Worm (Caenorhabditis elegans) whole organism, L4 larva: Measurements from ENCODE around the gene mrps-31.
A peak's percentile ranks its signal among the peaks of the same experiment; 100 is the strongest.

Source experiments
- D1046.2 ChIP-seq: fragments of 200-800 bp; sonication (Bioruptor generic); IDR thresholded peaks from 2 replicates; pipeline ENCODE4 v1.3.6; 2022; ENCODE audit warnings: missing genetic modification characterization, missing compliant biosample characterization
- F10B5.3 ChIP-seq: sonication (generic microtip); optimal IDR thresholded peaks from 2 replicates; lab custom pipeline; 2016; ENCODE audit warnings: mild to moderate bottlenecking, missing genetic modification characterization, missing compliant biosample characterization
- R02D3.7 ChIP-seq: fragments of 150-350 bp; sonication (generic microtip); optimal IDR thresholded peaks from 3 replicates; lab custom pipeline; 2014; ENCODE audit warnings: missing biosample characterization, missing genetic modification characterization
- Y105C5A.15 ChIP-seq: fragments of 200-800 bp; sonication (Bioruptor generic); IDR thresholded peaks from 2 replicates; pipeline ENCODE4 v1.3.6; 2022; ENCODE audit warnings: missing genetic modification characterization, missing compliant biosample characterization
- Y48G9A.11 ChIP-seq: fragments of 200-800 bp; sonication (Bioruptor generic); IDR thresholded peaks from 2 replicates; pipeline ENCODE4 v1.3.6; 2022; ENCODE audit warnings: missing genetic modification reagents, missing genetic modification characterization, missing compliant biosample characterization
- Y75B8A.6 ChIP-seq: fragments of 200-800 bp; sonication (Bioruptor generic); IDR thresholded peaks from 2 replicates; pipeline ENCODE4 v1.3.6; 2022; ENCODE audit warnings: missing genetic modification reagents, missing genetic modification characterization, missing compliant biosample characterization
- ZK337.2 ChIP-seq: fragments of 200-800 bp; sonication (Bioruptor generic); IDR thresholded peaks from 2 replicates; pipeline ENCODE4 v1.3.6; 2022; ENCODE audit warnings: missing genetic modification reagents, missing genetic modification characterization, missing compliant biosample characterization
- attf-4 ChIP-seq: sonication (generic microtip); optimal IDR thresholded peaks from 3 replicates; lab custom pipeline; 2017; ENCODE audit warnings: missing biosample characterization, missing genetic modification characterization
- ceh-20 ChIP-seq: fragments of 200-800 bp; sonication (Bioruptor generic); IDR thresholded peaks from 2 replicates; pipeline ENCODE4 v1.3.6; 2022; ENCODE audit warnings: missing genetic modification reagents, missing genetic modification characterization, missing compliant biosample characterization
- ceh-28 ChIP-seq: fragments of 150-350 bp; optimal IDR thresholded peaks from 2 replicates; lab custom pipeline; 2014; ENCODE audit warnings: missing biosample characterization, missing genetic modification reagents, missing genetic modification characterization
- cey-2 ChIP-seq: sonication (generic microtip); optimal IDR thresholded peaks from 3 replicates; lab custom pipeline; 2017; ENCODE audit warnings: missing genetic modification characterization, mild to moderate bottlenecking, missing compliant biosample characterization, antibody characterized with exemption, borderline replicate concordance; ENCODE audit not compliant: insufficient read depth
- ctbp-1 ChIP-seq: fragments of 200-800 bp; sonication (Bioruptor generic); IDR thresholded peaks from 2 replicates; pipeline ENCODE4 v1.3.6; 2022; ENCODE audit warnings: missing genetic modification reagents, missing genetic modification characterization, missing compliant biosample characterization
- daf-8 ChIP-seq: fragments of 200-800 bp; sonication (Bioruptor generic); IDR thresholded peaks from 2 replicates; pipeline ENCODE4 v1.3.6; 2022; ENCODE audit warnings: missing genetic modification characterization, missing compliant biosample characterization
- dmd-6 ChIP-seq: fragments of 200-800 bp; sonication (Bioruptor generic); IDR thresholded peaks from 2 replicates; pipeline ENCODE4 v1.3.6; 2022; ENCODE audit warnings: missing genetic modification reagents, missing genetic modification characterization, missing compliant biosample characterization
- dmd-8 ChIP-seq: fragments of 200-800 bp; sonication (Bioruptor generic); IDR thresholded peaks from 2 replicates; pipeline ENCODE4 v1.3.6; 2022; ENCODE audit warnings: missing genetic modification characterization, missing compliant biosample characterization
- dpl-1 ChIP-seq: fragments of 150-350 bp; optimal IDR thresholded peaks from 2 replicates; lab custom pipeline; 2014; ENCODE audit warnings: missing biosample characterization, missing genetic modification reagents, missing genetic modification characterization
- dve-1 ChIP-seq: sonication (generic microtip); optimal IDR thresholded peaks from 2 replicates; lab custom pipeline; 2017; ENCODE audit warnings: antibody characterized with exemption, mild to moderate bottlenecking, missing genetic modification characterization, missing compliant biosample characterization; ENCODE audit not compliant: insufficient read depth
- fkh-10 ChIP-seq: fragments of 150-350 bp; optimal IDR thresholded peaks from 2 replicates; lab custom pipeline; 2014; ENCODE audit warnings: missing biosample characterization, missing genetic modification reagents, missing genetic modification characterization
- hlh-11 ChIP-seq: fragments of 200-800 bp; sonication (Bioruptor generic); optimal IDR thresholded peaks from 2 replicates; lab custom pipeline; 2018; ENCODE audit warnings: mild to moderate bottlenecking, missing genetic modification characterization, missing compliant biosample characterization
- hmg-1.1 ChIP-seq: fragments of 200-800 bp; sonication (Bioruptor generic); IDR thresholded peaks from 2 replicates; pipeline ENCODE4 v1.3.6; 2022; ENCODE audit warnings: missing genetic modification reagents, missing genetic modification characterization, missing compliant biosample characterization
- jun-1 ChIP-seq: fragments of 150-350 bp; optimal IDR thresholded peaks from 2 replicates; lab custom pipeline; 2014; ENCODE audit warnings: missing biosample characterization, missing genetic modification reagents, missing genetic modification characterization
- lin-1 ChIP-seq: fragments of 200-800 bp; sonication (Bioruptor generic); IDR thresholded peaks from 2 replicates; pipeline ENCODE4 v1.3.6; 2022; ENCODE audit warnings: missing genetic modification reagents, missing genetic modification characterization, missing compliant biosample characterization
- lin-15B ChIP-seq: fragments of 150-350 bp; sonication (generic microtip); optimal IDR thresholded peaks from 3 replicates; lab custom pipeline; 2014; ENCODE audit warnings: missing biosample characterization, missing genetic modification characterization
- lin-29 ChIP-seq: fragments of 200-800 bp; sonication (Bioruptor generic); IDR thresholded peaks from 2 replicates; pipeline ENCODE4 v1.3.6; 2022; ENCODE audit warnings: missing genetic modification reagents, missing genetic modification characterization, missing compliant biosample characterization
- lsy-2 ChIP-seq, 2 experiments: fragments of 150-350 bp in 1 of 2; sonication (generic microtip) in 1 of 2; optimal IDR thresholded peaks; 2 replicates each; lab custom pipeline; 2014 to 2017; ENCODE audit warnings: missing biosample characterization in 2 of 2, missing genetic modification characterization in 2 of 2
- mdl-1 ChIP-seq, 2 experiments: fragments of 150-350 bp in 1 of 2; sonication (generic microtip) in 1 of 2; optimal IDR thresholded peaks; 2 replicates each; lab custom pipeline; 2014 to 2017; ENCODE audit warnings: missing biosample characterization in 2 of 2, missing genetic modification characterization in 2 of 2
- mep-1 ChIP-seq: fragments of 150-350 bp; sonication (generic microtip); optimal IDR thresholded peaks from 3 replicates; lab custom pipeline; 2014; ENCODE audit warnings: missing biosample characterization, missing genetic modification characterization
- mxl-3 ChIP-seq: fragments of 200-800 bp; sonication (Bioruptor generic); optimal IDR thresholded peaks from 2 replicates; lab custom pipeline; 2018; ENCODE audit warnings: mild to moderate bottlenecking, missing genetic modification characterization, missing compliant biosample characterization
- nhr-102 ChIP-seq: sonication (generic microtip); optimal IDR thresholded peaks from 2 replicates; lab custom pipeline; 2016; ENCODE audit warnings: mild to moderate bottlenecking, missing genetic modification characterization, moderate library complexity, missing compliant biosample characterization
- nhr-11 ChIP-seq: fragments of 150-350 bp; optimal IDR thresholded peaks from 2 replicates; lab custom pipeline; 2014; ENCODE audit warnings: missing biosample characterization, missing genetic modification characterization
- nhr-28 ChIP-seq: fragments of 150-350 bp; optimal IDR thresholded peaks from 2 replicates; lab custom pipeline; 2014; ENCODE audit warnings: missing biosample characterization, missing genetic modification characterization
- nhr-48 ChIP-seq: sonication (generic microtip); optimal IDR thresholded peaks from 2 replicates; lab custom pipeline; 2016; ENCODE audit warnings: mild to moderate bottlenecking, missing genetic modification characterization, missing compliant biosample characterization
- nhr-6 ChIP-seq: fragments of 150-350 bp; optimal IDR thresholded peaks from 2 replicates; lab custom pipeline; 2014; ENCODE audit warnings: missing biosample characterization, missing genetic modification characterization
- nhr-77 ChIP-seq: fragments of 150-350 bp; optimal IDR thresholded peaks from 2 replicates; lab custom pipeline; 2014; ENCODE audit warnings: missing biosample characterization, missing genetic modification characterization
- pha-4 ChIP-seq, 2 experiments: fragments of 150-350 bp in 1 of 2; fragments of 200-800 bp in 1 of 2; sonication (Bioruptor generic) in 1 of 2; IDR thresholded peaks in 1 of 2; optimal IDR thresholded peaks in 1 of 2; 2 replicates each; pipeline versions ENCODE4 v1.3.6 to Lab custom; 2014 to 2022; ENCODE audit warnings: missing genetic modification characterization in 2 of 2, missing genetic modification reagents in 2 of 2, missing biosample characterization in 1 of 2, missing compliant biosample characterization in 1 of 2
- sdz-12 ChIP-seq: fragments of 200-800 bp; sonication (Bioruptor generic); optimal IDR thresholded peaks from 2 replicates; lab custom pipeline; 2018; ENCODE audit warnings: mild to moderate bottlenecking, missing genetic modification characterization, missing compliant biosample characterization
- set-16 ChIP-seq: fragments of 200-800 bp; sonication (Bioruptor generic); IDR thresholded peaks from 2 replicates; pipeline ENCODE4 v1.3.6; 2022; ENCODE audit warnings: missing genetic modification reagents, missing genetic modification characterization, missing compliant biosample characterization
- skn-1 ChIP-seq: fragments of 150-350 bp; optimal IDR thresholded peaks from 2 replicates; lab custom pipeline; 2014; ENCODE audit warnings: missing biosample characterization, missing genetic modification characterization
- snpc-1.2 ChIP-seq: fragments of 200-800 bp; sonication (Bioruptor generic); IDR thresholded peaks from 2 replicates; pipeline ENCODE4 v1.3.6; 2022; ENCODE audit warnings: missing genetic modification reagents, missing genetic modification characterization, missing compliant biosample characterization
- tra-1 ChIP-seq: fragments of 200-800 bp; sonication (Bioruptor generic); IDR thresholded peaks from 2 replicates; pipeline ENCODE4 v1.3.6; 2022; ENCODE audit warnings: missing genetic modification reagents, missing genetic modification characterization, missing compliant biosample characterization
- unc-130 ChIP-seq: sonication (generic microtip); optimal IDR thresholded peaks from 2 replicates; lab custom pipeline; 2016; ENCODE audit warnings: missing genetic modification reagents, missing genetic modification characterization, missing compliant biosample characterization
- vab-7 ChIP-seq: fragments of 200-800 bp; sonication (Bioruptor generic); IDR thresholded peaks from 2 replicates; pipeline ENCODE4 v1.3.6; 2022; ENCODE audit warnings: missing genetic modification reagents, missing genetic modification characterization, missing compliant biosample characterization
- zag-1 ChIP-seq: fragments of 150-350 bp; optimal IDR thresholded peaks from 2 replicates; lab custom pipeline; 2014; ENCODE audit warnings: missing biosample characterization, missing genetic modification characterization
- zfp-2 ChIP-seq: sonication (generic microtip); optimal IDR thresholded peaks from 2 replicates; lab custom pipeline; 2016; ENCODE audit warnings: mild to moderate bottlenecking, missing genetic modification characterization, missing compliant biosample characterization
- zfp-3 ChIP-seq: fragments of 200-800 bp; sonication (Bioruptor generic); conservative IDR thresholded peaks from 2 replicates; pipeline ENCODE4 v1.3.6; 2022; ENCODE audit warnings: missing genetic modification reagents, missing genetic modification characterization, missing compliant biosample characterization

mrps-31 gene

ce11 chrIII:3623772-3624171, 6.4 kb downstream of the mrps-31 start:
- TF ChIP-seq F10B5.3 = no peak
- TF ChIP-seq hlh-11 (tag; lab: Kevin White, UChicago) = no peak
- TF ChIP-seq vab-7 (GFP tag; lab: Robert Waterston, UW) = no peak
- TF ChIP-seq skn-1 (tag; lab: Kevin White, UChicago) = no peak
- TF ChIP-seq tra-1 = no peak
- no peak for TF ChIP-seq dpl-1
- TF ChIP-seq dve-1 = no peak
- no peak for TF ChIP-seq nhr-11 (tag; lab: Kevin White, UChicago)
- TF ChIP-seq zag-1 = no peak
- no peak for TF ChIP-seq attf-4 (tag; lab: Kevin White, UChicago)
- no peak for TF ChIP-seq unc-130 (GFP tag; lab: Kevin White, UChicago)
- TF ChIP-seq nhr-77 (tag; lab: Kevin White, UChicago) = no peak
- peak in 1 of 2 experiments; percentile 34 for TF ChIP-seq mdl-1 (tag; optimal IDR thresholded peaks at IDR 0.05; lab: Kevin White, UChicago)
- TF ChIP-seq nhr-48 (tag; lab: Kevin White, UChicago) = no peak
- no peak for TF ChIP-seq R02D3.7
- no peak for TF ChIP-seq nhr-6 (tag; lab: Kevin White, UChicago)
- no peak for TF ChIP-seq sdz-12 (GFP tag; lab: Kevin White, UChicago)
- no peak for TF ChIP-seq ZK337.2 (GFP tag; lab: Robert Waterston, UW)
- no peak for TF ChIP-seq ceh-20 (GFP tag; lab: Robert Waterston, UW)
- TF ChIP-seq cey-2 (tag; lab: Kevin White, UChicago) = no peak
- no peak for TF ChIP-seq lsy-2 (tag; optimal IDR thresholded peaks at IDR 0.05; lab: Kevin White, UChicago)
- no peak for TF ChIP-seq Y105C5A.15 (GFP tag; lab: Robert Waterston, UW)
- no peak for TF ChIP-seq zfp-3 (GFP tag; lab: Robert Waterston, UW)
- peak; percentile 8 for TF ChIP-seq nhr-28
- TF ChIP-seq Y48G9A.11 (GFP tag; lab: Robert Waterston, UW) = no peak
- no peak for TF ChIP-seq jun-1 (tag; lab: Kevin White, UChicago)
- peak; percentile 15 for TF ChIP-seq mxl-3
- no peak for TF ChIP-seq lin-15B (tag; lab: Kevin White, UChicago)
- no peak for TF ChIP-seq nhr-102 (tag; lab: Kevin White, UChicago)
- TF ChIP-seq daf-8 (GFP tag; lab: Robert Waterston, UW) = no peak
- no peak for TF ChIP-seq pha-4 (GFP tag; IDR thresholded peaks at IDR 0.05; lab: Robert Waterston, UW)
- no peak for TF ChIP-seq pha-4 (tag; optimal IDR thresholded peaks at IDR 0.05; lab: Kevin White, UChicago)
- TF ChIP-seq dmd-8 (GFP tag; lab: Robert Waterston, UW) = no peak
- no peak for TF ChIP-seq lin-1 (GFP tag; lab: Robert Waterston, UW)
- TF ChIP-seq mep-1 (tag; lab: Kevin White, UChicago) = no peak
- TF ChIP-seq zfp-2 (tag; lab: Kevin White, UChicago) = no peak
- TF ChIP-seq ceh-28 = no peak
- TF ChIP-seq dmd-6 (GFP tag; lab: Robert Waterston, UW) = no peak
- 0 out of 2 replicates have a peak, but pooled peaks have one; percentile 7 for TF ChIP-seq hmg-1.1 (GFP tag; lab: Robert Waterston, UW)
- TF ChIP-seq Y75B8A.6 (GFP tag; lab: Robert Waterston, UW) = no peak
- no peak for TF ChIP-seq fkh-10
- no peak for TF ChIP-seq snpc-1.2 (GFP tag; lab: Robert Waterston, UW)
- no peak for TF ChIP-seq D1046.2 (GFP tag; lab: Robert Waterston, UW)
- TF ChIP-seq set-16 = 0 out of 2 replicates have a peak, but pooled peaks have one; percentile 11
- no peak for TF ChIP-seq ctbp-1 (GFP tag; lab: Robert Waterston, UW)
- no peak for TF ChIP-seq lin-29
